Worm (Caenorhabditis elegans): ENCODE data around the gene cyn-2.

Gene cyn-2

DNA sequence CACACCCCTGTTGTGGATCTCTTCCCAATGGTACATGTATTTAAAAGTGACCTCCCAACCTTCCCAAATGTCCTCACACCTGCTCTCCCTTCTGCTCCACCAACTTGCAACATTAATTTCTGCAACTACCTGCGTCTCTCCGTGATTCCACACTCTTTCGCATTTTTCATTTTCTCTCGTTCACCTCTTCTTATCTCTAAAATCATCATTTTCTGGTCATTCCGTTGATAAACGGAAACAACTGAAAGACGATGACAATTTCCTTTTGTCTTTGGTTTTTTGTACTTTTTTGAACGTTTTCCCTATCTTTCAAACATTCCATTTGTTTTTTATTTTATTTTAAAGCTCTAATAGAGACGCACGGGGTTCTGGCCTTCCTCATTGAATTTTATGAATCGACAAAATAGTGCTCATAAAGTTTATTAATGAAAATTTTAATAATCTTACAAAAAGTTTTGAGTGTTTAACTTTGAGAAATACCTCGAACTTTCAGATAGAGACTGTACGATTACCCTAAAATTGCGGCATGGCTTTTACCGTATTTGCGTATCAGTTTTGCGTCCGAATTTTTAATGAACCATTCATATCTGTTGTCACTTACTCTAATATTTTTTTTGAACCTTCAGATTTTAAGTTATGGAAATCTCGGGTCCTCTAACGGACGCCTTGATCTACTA, 19.7 kb upstream of the cyn-2 start, which contains the start of gene aqp-11 (continued):
- TF ChIP-seq nhr-76 (tag; optimal IDR thresholded peaks at IDR 0.05) (no peak), ceh-32 (tag; optimal IDR thresholded peaks at IDR 0.05; ENCODE audit: poor library complexity) (no peak), gei-8 (GFP tag; optimal IDR thresholded peaks at IDR 0.05) (no peak), zip-2 (tag; optimal IDR thresholded peaks at IDR 0.05) (no peak), hmg-1.1 (GFP tag; IDR thresholded peaks at IDR 0.05) (no peak), T26A8.4 (GFP tag; IDR thresholded peaks at IDR 0.05) (no peak), nhr-11 (tag; optimal IDR thresholded peaks at IDR 0.05) (no peak), egl-43 (GFP tag; IDR thresholded peaks at IDR 0.05) (no peak), set-16 (GFP tag; IDR thresholded peaks at IDR 0.05) (no peak), snpc-1.2 (GFP tag; IDR thresholded peaks at IDR 0.05) (no peak), lin-29 (GFP tag; IDR thresholded peaks at IDR 0.05) (no peak), mxl-2 (GFP tag; conservative IDR thresholded peaks at IDR 0.05) (no peak), nhr-77 (tag; optimal IDR thresholded peaks at IDR 0.05) (no peak), unc-62 (GFP tag; optimal IDR thresholded peaks at IDR 0.05 in 1 of 2) (no peak), unc-62 (tag; optimal IDR thresholded peaks at IDR 0.05) (no peak), mdt-29 (GFP tag; IDR thresholded peaks at IDR 0.05) (no peak), mep-1 (tag; optimal IDR thresholded peaks at IDR 0.05) (no peak), lin-38 (GFP tag; IDR thresholded peaks at IDR 0.05) (no peak), pha-4 (GFP tag; IDR thresholded peaks at IDR 0.05) (no peak), pha-4 (tag; optimal IDR thresholded peaks at IDR 0.05) (no peak), ceh-82 (tag; optimal IDR thresholded peaks at IDR 0.05) (no peak), lin-39 (tag; optimal IDR thresholded peaks at IDR 0.05) (no peak), spr-3 (GFP tag; optimal IDR thresholded peaks at IDR 0.05) (no peak), dve-1 (tag; optimal IDR thresholded peaks at IDR 0.05; ENCODE audit: insufficient read depth) (peak; percentile 51), aha-1 (tag) (no peak), ZK337.2 (GFP tag; IDR thresholded peaks at IDR 0.05) (no peak), spr-1 (tag; optimal IDR thresholded peaks at IDR 0.05) (no peak), lin-13 (GFP tag; optimal IDR thresholded peaks at IDR 0.05) (no peak), fos-1 (tag; optimal IDR thresholded peaks at IDR 0.05) (no peak)

DNA sequence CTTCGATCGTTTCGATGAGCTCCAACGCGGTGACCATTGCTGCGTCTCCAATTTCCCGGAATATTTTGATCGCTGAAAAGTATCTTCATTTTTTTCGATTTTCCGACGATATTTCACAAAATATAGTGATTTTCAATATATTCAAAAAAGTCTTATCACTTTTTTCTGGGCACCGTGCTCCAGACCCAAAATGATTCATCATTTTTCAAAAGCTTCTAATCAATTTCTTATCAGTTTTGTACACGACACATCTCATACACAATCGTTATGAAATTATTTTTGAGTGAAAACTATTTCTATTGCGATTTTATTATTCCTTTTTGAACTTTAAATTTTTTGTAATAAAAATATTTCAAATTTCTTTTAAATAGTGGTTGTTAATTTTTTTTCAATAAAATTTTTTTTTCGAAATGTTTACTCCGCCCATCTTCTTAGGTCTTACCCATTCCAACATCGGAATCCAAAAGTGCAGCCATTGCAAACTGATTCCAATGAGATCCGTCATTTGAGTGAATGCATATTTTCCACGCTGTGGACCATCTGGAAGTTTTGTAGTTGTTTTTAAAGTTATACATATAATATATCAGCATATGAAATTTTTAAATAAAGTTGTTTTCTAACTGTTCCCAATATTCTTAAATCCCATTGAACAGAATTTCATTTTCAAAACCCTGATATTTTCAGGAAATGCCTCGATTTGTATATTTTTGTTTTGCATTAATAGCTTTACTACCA, 13.5 kb upstream of the cyn-2 start, which contains the start of gene sid-2:
TSS of gene sid-2 (plus strand) at position 685 of the 735 bp plus-strand sequence.
- TF ChIP-seq pqm-1 (tag; optimal IDR thresholded peaks at IDR 0.05) (peak; percentile 76), daf-16 (GFP tag; optimal IDR thresholded peaks at IDR 0.05) (no peak), daf-16 (tag; optimal IDR thresholded peaks at IDR 0.05) (peak; percentile 41), ctbp-1 (GFP tag; IDR thresholded peaks at IDR 0.05) (no peak), nhr-102 (tag; optimal IDR thresholded peaks at IDR 0.05) (no peak), attf-4 (tag; optimal IDR thresholded peaks at IDR 0.05) (no peak), gei-8 (GFP tag; optimal IDR thresholded peaks at IDR 0.05) (no peak), hlh-11 (tag; optimal IDR thresholded peaks at IDR 0.05) (no peak), nhr-28 (tag; optimal IDR thresholded peaks at IDR 0.05) (peak; percentile 69), lin-13 (GFP tag; optimal IDR thresholded peaks at IDR 0.05) (no peak), mdt-29 (GFP tag; IDR thresholded peaks at IDR 0.05) (no peak), mxl-3 (GFP tag; optimal IDR thresholded peaks at IDR 0.05) (no peak), unc-62 (GFP tag; optimal IDR thresholded peaks at IDR 0.05 in 1 of 2) (peak in 1 of 2 experiments; percentile 71), unc-62 (tag; optimal IDR thresholded peaks at IDR 0.05) (no peak), nhr-76 (tag; optimal IDR thresholded peaks at IDR 0.05) (no peak), ztf-7 (tag; optimal IDR thresholded peaks at IDR 0.05) (no peak), hlh-30 (tag; optimal IDR thresholded peaks at IDR 0.05; ENCODE audit: insufficient read depth) (no peak), php-3 (GFP tag; IDR thresholded peaks at IDR 0.05) (no peak), T20F7.1 (GFP tag; optimal IDR thresholded peaks at IDR 0.05) (no peak), mep-1 (tag; optimal IDR thresholded peaks at IDR 0.05) (no peak), duxl-1 (tag; optimal IDR thresholded peaks at IDR 0.05; ENCODE audit: poor library complexity) (no peak), T26A8.4 (GFP tag; IDR thresholded peaks at IDR 0.05) (no peak), saeg-2 (GFP tag; IDR thresholded peaks at IDR 0.05) (no peak), nhr-41 (GFP tag; IDR thresholded peaks at IDR 0.05) (no peak), dpl-1 (GFP tag; optimal IDR thresholded peaks at IDR 0.05) (no peak), nhr-11 (tag; optimal IDR thresholded peaks at IDR 0.05) (no peak), dve-1 (tag; optimal IDR thresholded peaks at IDR 0.05; ENCODE audit: insufficient read depth) (peak; percentile 42), egl-27 (tag; optimal IDR thresholded peaks at IDR 0.05) (no peak), spr-3 (GFP tag; optimal IDR thresholded peaks at IDR 0.05) (no peak), lin-1 (GFP tag; IDR thresholded peaks at IDR 0.05) (no peak), zag-1 (tag; optimal IDR thresholded peaks at IDR 0.05) (no peak)
